Fruit fly (Drosophila melanogaster) whole organism, embryonic: ENCODE measurements around the gene CG32639.

ENCODE experiments used
- Atf-2 ChIP-seq: fragments of 200-800 bp; sonication (Bioruptor generic); optimal IDR thresholded peaks from 2 replicates; lab custom pipeline; 2016; ENCODE audit warnings: missing biosample characterization, missing genetic modification characterization
- Atf3 ChIP-seq: fragments of 200-800 bp; sonication (Bioruptor generic); optimal IDR thresholded peaks from 3 replicates; lab custom pipeline; 2016; ENCODE audit warnings: missing biosample characterization, missing genetic modification characterization
- Blimp-1 ChIP-seq: fragments of 200-800 bp; sonication (Bioruptor generic); optimal IDR thresholded peaks from 3 replicates; lab custom pipeline; 2018; ENCODE audit warnings: missing biosample characterization, missing genetic modification characterization, mild to moderate bottlenecking, moderate library complexity, missing genetic modification reagents
- BtbVII ChIP-seq: fragments of 200-800 bp; sonication (Bioruptor generic); optimal IDR thresholded peaks from 3 replicates; lab custom pipeline; 2017; ENCODE audit warnings: missing biosample characterization, mild to moderate bottlenecking, missing genetic modification characterization
- CG10462 ChIP-seq: fragments of 200-800 bp; sonication (Bioruptor generic); optimal IDR thresholded peaks from 2 replicates; lab custom pipeline; 2016; ENCODE audit warnings: missing biosample characterization, missing genetic modification characterization
- CG11504 ChIP-seq: fragments of 200-800 bp; sonication (Bioruptor generic); optimal IDR thresholded peaks from 3 replicates; lab custom pipeline; 2019; ENCODE audit warnings: missing biosample characterization, mild to moderate bottlenecking, missing genetic modification characterization, moderate library complexity
- CG12104 ChIP-seq: fragments of 200-800 bp; sonication (Bioruptor generic); optimal IDR thresholded peaks from 3 replicates; lab custom pipeline; 2016; ENCODE audit warnings: missing biosample characterization, missing genetic modification characterization
- CG12299 ChIP-seq: fragments of 200-800 bp; sonication (Bioruptor generic); optimal IDR thresholded peaks from 2 replicates; lab custom pipeline; 2018; ENCODE audit warnings: missing biosample characterization, mild to moderate bottlenecking, missing genetic modification characterization
- CG1603 ChIP-seq: fragments of 200-800 bp; sonication (Bioruptor generic); optimal IDR thresholded peaks from 2 replicates; lab custom pipeline; 2019; ENCODE audit warnings: missing biosample characterization, mild to moderate bottlenecking, missing genetic modification characterization, moderate library complexity
- CG1792 ChIP-seq: fragments of 200-800 bp; sonication (Bioruptor generic); optimal IDR thresholded peaks from 2 replicates; lab custom pipeline; 2016; ENCODE audit warnings: missing biosample characterization, missing genetic modification characterization
- CG2875 ChIP-seq: fragments of 200-800 bp; sonication (Bioruptor generic); optimal IDR thresholded peaks from 2 replicates; lab custom pipeline; 2017; ENCODE audit warnings: missing biosample characterization, mild to moderate bottlenecking, missing genetic modification characterization, missing genetic modification reagents
- CG33557 ChIP-seq: fragments of 200-800 bp; sonication (Bioruptor generic); optimal IDR thresholded peaks from 2 replicates; lab custom pipeline; 2019; ENCODE audit warnings: missing biosample characterization, mild to moderate bottlenecking, missing genetic modification characterization, moderate library complexity
- CG6683 ChIP-seq: fragments of 200-800 bp; sonication (Bioruptor generic); optimal IDR thresholded peaks from 2 replicates; lab custom pipeline; 2017; ENCODE audit warnings: missing biosample characterization, mild to moderate bottlenecking, missing genetic modification characterization, missing genetic modification reagents
- CG6813 ChIP-seq: fragments of 200-800 bp; sonication (Bioruptor generic); optimal IDR thresholded peaks from 2 replicates; lab custom pipeline; 2017; ENCODE audit warnings: missing biosample characterization, missing genetic modification characterization, mild to moderate bottlenecking, moderate library complexity, missing genetic modification reagents
- CG8478 ChIP-seq: fragments of >200 bp; optimal IDR thresholded peaks from 2 replicates; lab custom pipeline; 2018
- CG9797 ChIP-seq: fragments of 200-800 bp; sonication (Bioruptor generic); optimal IDR thresholded peaks from 3 replicates; lab custom pipeline; 2018; ENCODE audit warnings: missing biosample characterization, mild to moderate bottlenecking, missing genetic modification characterization
- Elba2 ChIP-seq: fragments of 200-800 bp; sonication (Bioruptor generic); optimal IDR thresholded peaks from 3 replicates; lab custom pipeline; 2016; ENCODE audit warnings: missing biosample characterization, missing genetic modification characterization
- Ets97D ChIP-seq: fragments of 200-800 bp; sonication (Bioruptor generic); optimal IDR thresholded peaks from 3 replicates; lab custom pipeline; 2016; ENCODE audit warnings: missing biosample characterization, missing genetic modification characterization
- Gsc ChIP-seq: fragments of 200-800 bp; sonication (Bioruptor generic); IDR thresholded peaks from 2 replicates; pipeline ENCODE4 v1.3.6; 2022; ENCODE audit warnings: missing biosample characterization, missing genetic modification characterization
- Lpt ChIP-seq: fragments of >200 bp; optimal IDR thresholded peaks from 2 replicates; lab custom pipeline; 2018; ENCODE audit warnings: missing biosample characterization, missing genetic modification characterization
- Mad ChIP-seq: fragments of 200-800 bp; sonication (Bioruptor generic); optimal IDR thresholded peaks from 2 replicates; lab custom pipeline; 2016; ENCODE audit warnings: missing biosample characterization, missing genetic modification characterization
- Poxn ChIP-seq: fragments of 200-800 bp; sonication (Bioruptor generic); IDR thresholded peaks from 2 replicates; pipeline ENCODE4 v1.3.6; 2022; ENCODE audit warnings: missing biosample characterization, missing genetic modification characterization
- Ravus ChIP-seq: fragments of 200-800 bp; sonication (Bioruptor generic); IDR thresholded peaks from 2 replicates; pipeline ENCODE4 v1.3.6; 2022; ENCODE audit warnings: missing biosample characterization, missing genetic modification characterization
- Six4 ChIP-seq: fragments of 200-800 bp; sonication (Bioruptor generic); optimal IDR thresholded peaks from 2 replicates; lab custom pipeline; 2016; ENCODE audit warnings: missing biosample characterization, missing genetic modification characterization
- Ssrp ChIP-seq: fragments of 200-800 bp; sonication (Bioruptor generic); optimal IDR thresholded peaks from 2 replicates; lab custom pipeline; 2018; ENCODE audit warnings: missing biosample characterization, mild to moderate bottlenecking, missing genetic modification characterization, moderate library complexity
- Stat92E ChIP-seq, 3 experiments: fragments of >200 bp in 2 of 3; fragments of 200-800 bp in 1 of 3; sonication (Bioruptor generic) in 1 of 3; optimal IDR thresholded peaks; 2 replicates each; lab custom pipeline; 2017 to 2019; ENCODE audit warnings: missing biosample characterization in 3 of 3, missing genetic modification characterization in 3 of 3, mild to moderate bottlenecking in 1 of 3, moderate library complexity in 1 of 3
- ase ChIP-seq: fragments of 200-800 bp; sonication (Bioruptor generic); IDR thresholded peaks from 3 replicates; pipeline ENCODE4 v1.3.6; 2022; ENCODE audit warnings: missing biosample characterization, missing genetic modification characterization
- btn ChIP-seq: fragments of 200-800 bp; sonication (Bioruptor generic); optimal IDR thresholded peaks from 2 replicates; lab custom pipeline; 2016; ENCODE audit warnings: missing biosample characterization, missing genetic modification characterization
- cad ChIP-seq: fragments of >200 bp; optimal IDR thresholded peaks from 2 replicates; lab custom pipeline; 2017; ENCODE audit warnings: missing biosample characterization, missing genetic modification characterization
- cato ChIP-seq: fragments of 200-800 bp; sonication (Bioruptor generic); optimal IDR thresholded peaks from 2 replicates; lab custom pipeline; 2016; ENCODE audit warnings: missing biosample characterization, missing genetic modification characterization, borderline replicate concordance
- crol ChIP-seq: fragments of 200-800 bp; sonication (Bioruptor generic); IDR thresholded peaks from 2 replicates; pipeline ENCODE4 v1.3.6; 2022; ENCODE audit warnings: missing biosample characterization, missing genetic modification characterization
- crp ChIP-seq, 2 experiments: fragments of 200-800 bp; sonication (Bioruptor generic); optimal IDR thresholded peaks; 2 replicates in 1 of 2; 3 replicates in 1 of 2; lab custom pipeline; 2017; ENCODE audit warnings: missing biosample characterization in 2 of 2, missing genetic modification characterization in 2 of 2, mild to moderate bottlenecking in 1 of 2, moderate library complexity in 1 of 2
- dati ChIP-seq: fragments of 200-800 bp; sonication (Bioruptor generic); IDR thresholded peaks from 2 replicates; pipeline ENCODE4 v1.3.6; 2022; ENCODE audit warnings: missing biosample characterization, missing genetic modification characterization
- dimm ChIP-seq: fragments of 200-800 bp; sonication (Bioruptor generic); IDR thresholded peaks from 2 replicates; pipeline ENCODE4 v1.3.6; 2022; ENCODE audit warnings: missing biosample characterization, missing genetic modification characterization
- gsb-n ChIP-seq: fragments of 200-800 bp; sonication (Bioruptor generic); optimal IDR thresholded peaks from 3 replicates; lab custom pipeline; 2018; ENCODE audit warnings: missing biosample characterization, mild to moderate bottlenecking, missing genetic modification characterization
- ham ChIP-seq: fragments of 200-800 bp; sonication (Bioruptor generic); IDR thresholded peaks from 2 replicates; pipeline ENCODE4 v1.3.6; 2022; ENCODE audit warnings: missing biosample characterization, missing genetic modification characterization
- lola ChIP-seq, 3 experiments: fragments of >200 bp in 2 of 3; fragments of 200-800 bp in 1 of 3; sonication (Bioruptor generic) in 1 of 3; optimal IDR thresholded peaks; 2 replicates each; lab custom pipeline; 2017 to 2019; ENCODE audit warnings: missing biosample characterization in 3 of 3, missing genetic modification characterization in 3 of 3, mild to moderate bottlenecking in 1 of 3, moderate library complexity in 1 of 3
- pnt ChIP-seq: fragments of 200-800 bp; sonication (Bioruptor generic); optimal IDR thresholded peaks from 3 replicates; lab custom pipeline; 2016; ENCODE audit warnings: missing biosample characterization, missing genetic modification characterization
- shn ChIP-seq: fragments of 200-800 bp; sonication (Bioruptor generic); optimal IDR thresholded peaks from 3 replicates; lab custom pipeline; 2016; ENCODE audit warnings: missing biosample characterization, missing genetic modification characterization
- slbo ChIP-seq: fragments of 200-800 bp; sonication (Bioruptor generic); IDR thresholded peaks from 2 replicates; pipeline ENCODE4 v1.3.6; 2022; ENCODE audit warnings: missing biosample characterization, missing genetic modification characterization
- slou ChIP-seq: fragments of 200-800 bp; sonication (Bioruptor generic); optimal IDR thresholded peaks from 3 replicates; lab custom pipeline; 2016; ENCODE audit warnings: missing biosample characterization, missing genetic modification characterization
- sug ChIP-seq: fragments of 200-800 bp; optimal IDR thresholded peaks from 2 replicates; lab custom pipeline; 2019; ENCODE audit warnings: missing biosample characterization, mild to moderate bottlenecking, missing genetic modification characterization, moderate library complexity
- tll ChIP-seq, 2 experiments: fragments of 200-800 bp in 1 of 2; fragments of >200 bp in 1 of 2; sonication (Bioruptor generic) in 1 of 2; optimal IDR thresholded peaks; 2 replicates each; lab custom pipeline; 2017 to 2019; ENCODE audit warnings: missing biosample characterization in 2 of 2, missing genetic modification characterization in 2 of 2, mild to moderate bottlenecking in 1 of 2, moderate library complexity in 1 of 2
- trh ChIP-seq: fragments of 200-800 bp; sonication (Bioruptor generic); optimal IDR thresholded peaks from 2 replicates; lab custom pipeline; 2016; ENCODE audit warnings: missing biosample characterization, missing genetic modification characterization
- tx ChIP-seq: fragments of 200-800 bp; sonication (Bioruptor generic); optimal IDR thresholded peaks from 2 replicates; lab custom pipeline; 2016; ENCODE audit warnings: missing biosample characterization, missing genetic modification characterization
- unc-4 ChIP-seq: fragments of 200-800 bp; sonication (Bioruptor generic); IDR thresholded peaks from 2 replicates; pipeline ENCODE4 v1.3.6; 2022; ENCODE audit warnings: missing biosample characterization, missing genetic modification characterization; ENCODE audit not compliant: partially characterized antibody
- zfh2 ChIP-seq: fragments of 200-800 bp; sonication (Bioruptor generic); optimal IDR thresholded peaks from 2 replicates; lab custom pipeline; 2016; ENCODE audit warnings: missing biosample characterization, missing genetic modification characterization

Gene CG32639

DNA sequence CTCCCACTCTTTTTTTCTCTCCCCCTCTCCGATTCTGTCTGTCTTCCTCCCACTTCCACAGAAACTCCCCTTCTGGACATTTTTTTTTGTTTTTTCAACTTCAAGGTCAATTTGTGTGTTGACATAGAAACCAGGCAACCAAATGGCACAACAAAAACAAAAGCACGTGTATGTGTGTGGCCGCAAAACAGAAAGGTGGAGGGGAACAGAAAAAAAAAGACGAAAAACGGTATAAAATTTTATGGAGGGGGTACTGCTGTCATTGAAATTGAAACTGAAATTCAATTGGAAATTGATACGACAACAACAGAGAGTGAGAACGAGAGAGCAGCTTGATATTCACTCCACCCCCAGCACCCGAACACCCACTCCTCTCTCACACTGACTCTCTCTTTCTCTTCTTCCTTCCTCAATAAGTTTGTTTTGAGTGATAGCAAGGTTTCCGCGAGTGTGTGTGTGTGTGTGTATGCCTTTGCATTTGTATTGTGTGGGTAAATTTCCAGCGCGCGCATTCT, 42.2 kb upstream of the CG32639 start (continued):
- TF ChIP-seq crol (GFP tag; lab: Robert Waterston, UW): peak; percentile 37; the same call in 1 of the 2 replicates

DNA sequence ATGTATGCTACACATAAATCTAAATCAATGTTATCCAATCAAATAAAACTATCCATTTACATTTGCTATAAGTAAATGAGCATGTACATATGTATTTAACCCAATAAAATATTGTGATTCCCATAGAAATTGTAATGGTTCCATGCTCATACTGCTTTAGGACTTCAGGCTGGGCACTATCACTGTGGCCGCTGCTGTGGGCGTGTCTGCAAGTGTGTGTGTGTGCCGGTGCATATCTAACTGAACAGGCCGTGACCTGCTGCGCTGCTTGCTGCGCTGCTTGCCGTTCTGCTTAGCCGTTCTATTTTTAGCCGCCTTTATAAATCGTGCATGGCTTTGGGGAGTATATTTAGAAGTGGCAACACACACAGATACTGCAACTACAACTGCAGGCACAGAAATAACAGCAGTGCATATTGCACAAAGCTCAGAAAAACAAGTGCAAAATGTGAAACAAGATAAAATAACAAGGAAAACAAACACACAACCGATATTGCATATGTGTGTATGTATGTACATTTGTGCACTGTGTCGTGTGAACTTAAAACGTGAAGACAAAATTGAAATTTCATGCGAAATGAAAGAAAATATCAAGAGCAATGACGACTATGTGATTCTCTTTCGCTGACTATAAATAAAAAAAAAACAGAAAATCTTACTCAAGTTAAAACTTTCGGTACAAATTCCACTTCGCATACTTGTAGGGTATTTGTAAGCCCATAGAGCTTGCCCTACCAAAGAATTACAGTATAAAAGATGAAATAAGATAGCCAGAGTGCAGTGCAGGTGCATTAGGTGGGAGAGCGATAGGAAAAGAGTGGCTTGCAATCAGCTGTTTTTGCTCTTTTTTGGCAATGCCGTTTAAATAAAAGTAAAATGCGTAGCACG, 41.5 kb upstream of the CG32639 start:
- TF ChIP-seq crp (GFP tag; optimal IDR thresholded peaks at IDR 0.05; lab: Kevin White, UChicago) (no peak), CG1603 (tag; lab: Kevin White, UChicago) (peak; percentile 5), unc-4 (GFP tag; lab: Robert Waterston, UW) (no peak), zfh2 (GFP tag; lab: Kevin White, UChicago) (peak; percentile 2), CG8478 (no peak), trh (no peak), CG33557 (GFP tag; lab: Kevin White, UChicago) (no peak), ase (GFP tag; lab: Robert Waterston, UW) (no peak), sug (tag; lab: Kevin White, UChicago) (no peak), CG6683 (GFP tag; lab: Kevin White, UChicago) (no peak), CG12299 (tag; lab: Kevin White, UChicago) (no peak), CG2875 (no peak), Blimp-1 (GFP tag; lab: Kevin White, UChicago) (no peak), shn (GFP tag; lab: Kevin White, UChicago) (no peak), tx (GFP tag; lab: Kevin White, UChicago) (no peak), Ssrp (tag; lab: Kevin White, UChicago) (no peak), dimm (GFP tag; lab: Robert Waterston, UW) (no peak), Ets97D (no peak), gsb-n (tag; lab: Kevin White, UChicago) (no peak), BtbVII (GFP tag; lab: Kevin White, UChicago) (no peak), CG11504 (peak; percentile 38), pnt (GFP tag; lab: Kevin White, UChicago) (no peak), Poxn (GFP tag; lab: Robert Waterston, UW) (no peak), Atf3 (no peak), btn (GFP tag; lab: Kevin White, UChicago) (no peak), cato (GFP tag; lab: Kevin White, UChicago) (no peak), Gsc (no peak), tll (GFP tag; optimal IDR thresholded peaks at IDR 0.05; lab: Kevin White, UChicago) (no peak), Atf-2 (GFP tag; lab: Kevin White, UChicago) (no peak), Ravus (GFP tag; lab: Robert Waterston, UW) (no peak), slbo (GFP tag; lab: Robert Waterston, UW) (peak; percentile 60; the same call in 1 of the 2 replicates), CG1792 (GFP tag; lab: Kevin White, UChicago) (no peak), Six4 (GFP tag; lab: Kevin White, UChicago) (no peak), ham (GFP tag; lab: Robert Waterston, UW) (no peak), lola (GFP tag; optimal IDR thresholded peaks at IDR 0.05; lab: Kevin White, UChicago) (no peak), Elba2 (no peak), dati (GFP tag; lab: Robert Waterston, UW) (no peak), Stat92E (GFP tag; optimal IDR thresholded peaks at IDR 0.05; lab: Kevin White, UChicago) (no peak), slou (no peak), Lpt (GFP tag; lab: Kevin White, UChicago) (no peak), CG9797 (GFP tag; lab: Kevin White, UChicago) (no peak), cad (GFP tag; lab: Kevin White, UChicago) (no peak), CG10462 (GFP tag; lab: Kevin White, UChicago) (no peak), CG12104 (GFP tag; lab: Kevin White, UChicago) (no peak), Mad (GFP tag; lab: Kevin White, UChicago) (no peak), CG6813 (GFP tag; lab: Kevin White, UChicago) (no peak)
